Worm (Caenorhabditis elegans) whole organism, early embryonic: ENCODE measurements around the gene npax-2.

Source experiments
- B0310.2 ChIP-seq: sonication (generic microtip); optimal IDR thresholded peaks from 2 replicates; lab custom pipeline; 2016; ENCODE audit warnings: mild to moderate bottlenecking, missing genetic modification characterization, missing compliant biosample characterization
- F13C5.2 ChIP-seq: sonication (generic microtip); optimal IDR thresholded peaks from 2 replicates; lab custom pipeline; 2017; ENCODE audit warnings: mild to moderate bottlenecking, missing genetic modification characterization, inconsistent platforms, missing compliant biosample characterization
- aly-1 ChIP-seq: sonication (generic microtip); optimal IDR thresholded peaks from 2 replicates; lab custom pipeline; 2016; ENCODE audit warnings: missing genetic modification characterization, missing compliant biosample characterization
- ama-1 ChIP-seq: fragments of 150-350 bp; optimal IDR thresholded peaks from 2 replicates; lab custom pipeline; 2014
- ceh-13 ChIP-seq: fragments of 200-800 bp; sonication (Bioruptor generic); optimal IDR thresholded peaks from 2 replicates; lab custom pipeline; 2018; ENCODE audit warnings: mild to moderate bottlenecking, missing genetic modification characterization, missing compliant biosample characterization
- ceh-36 ChIP-seq: sonication (generic microtip); optimal IDR thresholded peaks from 2 replicates; lab custom pipeline; 2016; ENCODE audit warnings: missing genetic modification characterization, inconsistent platforms, missing compliant biosample characterization
- ets-7 ChIP-seq: sonication (generic microtip); optimal IDR thresholded peaks from 2 replicates; lab custom pipeline; 2016; ENCODE audit warnings: missing genotype, missing genetic modification characterization, missing compliant biosample characterization
- flt-1 ChIP-seq: fragments of 200-800 bp; sonication (Bioruptor generic); IDR thresholded peaks from 2 replicates; pipeline ENCODE4 v1.3.6; 2022; ENCODE audit warnings: missing genetic modification characterization, missing compliant biosample characterization
- hmbx-1 ChIP-seq: sonication (generic microtip); optimal IDR thresholded peaks from 2 replicates; lab custom pipeline; 2016; ENCODE audit warnings: mild to moderate bottlenecking, missing genetic modification characterization, missing compliant biosample characterization
- hmg-4 ChIP-seq: fragments of 200-800 bp; sonication (Bioruptor generic); optimal IDR thresholded peaks from 2 replicates; lab custom pipeline; 2018; ENCODE audit warnings: mild to moderate bottlenecking, missing genetic modification characterization, missing compliant biosample characterization
- hnd-1 ChIP-seq: sonication (generic microtip); optimal IDR thresholded peaks from 2 replicates; lab custom pipeline; 2016; ENCODE audit warnings: missing genetic modification characterization, missing compliant biosample characterization
- pes-1 ChIP-seq: fragments of 200-800 bp; sonication (Bioruptor generic); IDR thresholded peaks from 2 replicates; pipeline ENCODE4 v1.3.6; 2022; ENCODE audit warnings: missing genetic modification reagents, missing genetic modification characterization, missing compliant biosample characterization
- scrt-1 ChIP-seq: fragments of 200-800 bp; sonication (Bioruptor generic); IDR thresholded peaks from 2 replicates; pipeline ENCODE4 v1.3.6; 2022; ENCODE audit warnings: missing genetic modification characterization, missing compliant biosample characterization
- sea-1 ChIP-seq: fragments of 200-800 bp; sonication (Bioruptor generic); conservative IDR thresholded peaks from 2 replicates; pipeline ENCODE4 v1.3.6; 2022; ENCODE audit warnings: missing genetic modification characterization, missing compliant biosample characterization
- tbx-11 ChIP-seq: fragments of 200-800 bp; sonication (Bioruptor generic); IDR thresholded peaks from 2 replicates; pipeline ENCODE4 v1.3.6; 2022; ENCODE audit warnings: missing genetic modification characterization, missing compliant biosample characterization
- tbx-37 ChIP-seq: fragments of 200-800 bp; sonication (Bioruptor generic); conservative IDR thresholded peaks from 2 replicates; pipeline ENCODE4 v1.3.6; 2022; ENCODE audit warnings: missing genetic modification reagents, missing genetic modification characterization, missing compliant biosample characterization
- tra-4 ChIP-seq: sonication (generic microtip); optimal IDR thresholded peaks from 2 replicates; lab custom pipeline; 2017; ENCODE audit warnings: missing genetic modification characterization, missing compliant biosample characterization

npax-2 gene

ce11 chrX:2178410-2178944 is 28.6 kb upstream of the npax-2 start:
- no peak for TF ChIP-seq tbx-37
- TF ChIP-seq F13C5.2 (tag; lab: Kevin White, UChicago), result no peak
- no peak for TF ChIP-seq hnd-1
- TF ChIP-seq aly-1 (tag; lab: Kevin White, UChicago), result no peak
- no peak for TF ChIP-seq pes-1 (GFP tag; lab: Robert Waterston, UW)
- TF ChIP-seq sea-1 (GFP tag; lab: Robert Waterston, UW), result no peak
- no peak for TF ChIP-seq ceh-36 (tag; lab: Kevin White, UChicago)
- TF ChIP-seq tra-4 (tag; lab: Kevin White, UChicago), result no peak
- no peak for TF ChIP-seq ceh-13
- no peak for TF ChIP-seq hmbx-1 (tag; lab: Kevin White, UChicago)
- no peak for TF ChIP-seq ama-1 (lab: Kevin White, UChicago)
- no peak for TF ChIP-seq ets-7 (tag; lab: Kevin White, UChicago)
- TF ChIP-seq B0310.2 (tag; lab: Kevin White, UChicago), result no peak
- no peak for TF ChIP-seq tbx-11
- no peak for TF ChIP-seq hmg-4 (GFP tag; lab: Kevin White, UChicago)
- TF ChIP-seq flt-1 (GFP tag; lab: Robert Waterston, UW), result no peak
- TF ChIP-seq scrt-1, result no peak

DNA sequence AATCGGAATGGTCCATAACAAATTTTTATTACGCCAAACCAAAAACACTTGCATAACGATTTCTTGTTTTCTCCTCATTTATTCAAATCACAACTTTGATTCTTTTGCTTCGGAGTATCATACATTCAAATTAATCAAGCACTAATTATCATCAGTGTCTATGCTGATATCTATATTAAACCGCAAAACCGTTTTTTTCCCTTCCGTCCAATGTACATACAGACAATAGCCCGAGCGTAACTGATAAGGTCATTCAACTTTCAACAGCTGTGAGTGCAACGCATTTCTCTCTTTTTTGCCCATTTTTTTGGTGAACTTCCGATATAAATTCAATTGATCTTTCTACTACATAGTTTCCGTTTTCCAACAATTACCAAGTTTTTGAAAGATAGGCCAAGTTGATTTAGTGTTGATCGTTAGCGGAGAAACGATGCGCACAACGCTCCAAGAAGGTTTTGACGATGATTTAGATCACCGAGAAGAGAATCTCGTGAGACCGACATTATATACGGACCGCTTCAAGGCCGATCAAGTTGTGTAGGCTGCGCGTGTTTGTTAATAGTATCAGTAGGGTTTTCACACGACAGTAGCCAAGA is 27.9 kb upstream of the npax-2 start:
- TF ChIP-seq B0310.2 (tag; lab: Kevin White, UChicago), result no peak
- no peak for TF ChIP-seq F13C5.2 (tag; lab: Kevin White, UChicago)
- TF ChIP-seq ama-1 (lab: Kevin White, UChicago), result no peak

DNA sequence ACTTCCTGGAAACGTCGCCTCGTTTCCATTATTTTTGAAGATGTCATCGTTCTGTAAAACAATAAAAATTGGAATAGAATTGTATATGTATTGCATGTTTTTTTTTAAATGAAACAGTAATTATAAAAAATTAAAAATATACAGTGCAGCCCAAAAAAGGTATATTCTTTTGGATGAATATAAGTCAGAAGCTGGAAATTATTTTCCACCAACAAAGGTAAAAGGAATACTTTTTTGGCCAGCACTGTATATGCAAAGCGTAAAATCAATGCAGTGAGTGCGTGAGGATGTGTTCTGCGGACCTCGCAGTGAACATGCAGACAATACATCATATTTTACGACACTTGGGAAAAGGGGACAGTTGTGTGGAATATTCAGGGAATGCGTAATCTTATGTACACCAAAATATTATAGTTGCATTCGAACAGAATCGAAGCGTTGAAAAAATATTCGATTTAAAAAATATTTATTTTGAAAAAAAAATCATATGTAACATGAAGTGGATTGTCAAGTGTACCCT is 26.5 kb upstream of the npax-2 start, which contains the start of gene F48B9.8:
F48B9.8 (minus strand) TSS at position 51 of the 520 bp plus-strand sequence.
- TF ChIP-seq aly-1 (tag; lab: Kevin White, UChicago) (no peak), tra-4 (tag; lab: Kevin White, UChicago) (no peak), ceh-13 (no peak), scrt-1 (no peak), ama-1 (lab: Kevin White, UChicago) (no peak), F13C5.2 (tag; lab: Kevin White, UChicago) (no peak), flt-1 (GFP tag; lab: Robert Waterston, UW) (no peak), tbx-11 (no peak), ceh-36 (tag; lab: Kevin White, UChicago) (no peak), ets-7 (tag; lab: Kevin White, UChicago) (no peak), B0310.2 (tag; lab: Kevin White, UChicago) (no peak)

DNA sequence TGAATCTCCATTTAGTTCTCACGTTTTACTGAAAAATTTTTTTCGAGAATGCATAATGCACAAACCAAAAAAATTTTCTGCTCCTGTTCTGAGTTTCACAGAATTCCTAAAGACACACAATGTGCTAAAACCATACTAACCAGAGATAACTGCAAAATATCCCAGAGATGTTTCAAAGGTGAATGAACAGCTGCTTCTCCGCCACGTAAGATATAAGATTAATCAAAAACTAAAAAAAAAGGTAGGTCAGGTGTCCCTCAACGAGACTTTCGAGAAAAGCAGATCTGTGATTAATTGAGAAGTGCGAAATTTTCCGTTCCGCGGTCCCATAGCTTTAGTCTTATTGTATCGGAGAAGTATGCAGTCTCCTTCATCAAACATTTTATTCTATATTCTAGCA is 14.8 kb upstream of the npax-2 start, which contains the start of gene F48B9.3:
F48B9.3 (plus strand) TSS at position 301 of the 400 bp plus-strand sequence.
- no peak for TF ChIP-seq flt-1 (GFP tag; lab: Robert Waterston, UW)
- no peak for TF ChIP-seq hmbx-1 (tag; lab: Kevin White, UChicago)
- TF ChIP-seq tbx-37, result no peak
- no peak for TF ChIP-seq B0310.2 (tag; lab: Kevin White, UChicago)
- TF ChIP-seq pes-1 (GFP tag; lab: Robert Waterston, UW), result no peak
- TF ChIP-seq ceh-13, result no peak

DNA sequence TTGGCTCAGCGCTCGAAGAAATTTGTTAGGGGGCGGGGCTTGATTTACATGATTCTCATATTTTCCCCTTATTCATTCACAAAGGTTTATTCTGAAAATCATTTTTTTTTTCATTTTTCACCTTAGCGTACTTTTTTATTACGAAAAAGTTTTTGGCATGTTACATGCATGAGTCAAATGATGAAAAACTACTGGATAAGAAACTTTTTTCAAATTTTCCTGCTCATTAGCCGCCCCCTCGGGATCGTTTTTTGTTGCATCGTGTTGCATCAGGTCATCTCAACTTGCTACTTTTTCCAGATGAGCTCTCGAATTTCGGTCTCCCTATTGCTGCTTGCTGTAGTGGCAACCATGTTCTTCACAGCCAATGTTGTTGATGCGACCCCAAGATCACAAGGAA is 13.2 kb upstream of the npax-2 start, which contains the start of gene pdf-2:
pdf-2 (plus strand) TSS at position 301 of the 400 bp plus-strand sequence.
- TF ChIP-seq hnd-1 (no peak), hmbx-1 (tag; lab: Kevin White, UChicago) (no peak)

- TF ChIP-seq tbx-11 (no peak), ets-7 (tag; lab: Kevin White, UChicago) (no peak), hmg-4 (GFP tag; lab: Kevin White, UChicago) (no peak), scrt-1 (no peak), tbx-37 (no peak), B0310.2 (tag; lab: Kevin White, UChicago) (no peak), tra-4 (tag; lab: Kevin White, UChicago) (no peak)
Measured at ce11 chrX:2157855-2158254, 7.9 kb upstream of the npax-2 start.

DNA sequence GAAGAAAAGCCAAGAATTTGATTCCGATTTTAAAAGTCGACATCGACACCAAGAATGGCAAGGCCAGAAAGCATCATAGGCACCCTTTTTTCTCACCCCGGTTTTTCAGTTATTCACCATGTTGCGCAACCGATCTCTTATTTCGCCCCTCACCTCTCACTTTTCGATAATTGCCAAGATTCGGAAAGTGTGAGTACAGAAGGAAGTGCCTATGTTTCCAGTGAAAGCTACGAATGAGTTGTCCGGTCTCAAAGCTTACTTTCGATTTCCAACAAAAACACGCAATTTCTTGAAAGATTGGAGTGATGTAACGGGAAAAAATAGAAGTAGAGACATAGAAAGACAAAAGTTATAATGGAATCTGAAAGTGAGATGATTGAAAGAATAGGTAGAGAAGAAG is 3.9 kb upstream of the npax-2 start:
- TF ChIP-seq flt-1 (GFP tag; lab: Robert Waterston, UW) (no peak), ceh-36 (tag; lab: Kevin White, UChicago) (no peak), ama-1 (lab: Kevin White, UChicago) (no peak), hmg-4 (GFP tag; lab: Kevin White, UChicago) (no peak), F13C5.2 (tag; lab: Kevin White, UChicago) (no peak), B0310.2 (tag; lab: Kevin White, UChicago) (no peak), hmbx-1 (tag; lab: Kevin White, UChicago) (no peak), tbx-37 (no peak), hnd-1 (no peak), aly-1 (tag; lab: Kevin White, UChicago) (no peak)

ce11 chrX:2152062-2152461 is 2.2 kb upstream of the npax-2 start:
- TF ChIP-seq hmbx-1 (tag; lab: Kevin White, UChicago) (no peak), ama-1 (lab: Kevin White, UChicago) (no peak), ceh-36 (tag; lab: Kevin White, UChicago) (no peak), hnd-1 (no peak)
